Worm (Caenorhabditis elegans) whole organism, L1 larva: ENCODE measurements around the gene ech-3.
A peak's percentile ranks its signal among the peaks of the same experiment; 100 is the strongest.

ENCODE experiments used
- C34B4.2 ChIP-seq: sonication (generic microtip); optimal IDR thresholded peaks from 2 replicates; lab custom pipeline; 2017; ENCODE audit warnings: mild to moderate bottlenecking, missing genetic modification characterization, missing compliant biosample characterization
- ama-1 ChIP-seq: fragments of 150-350 bp; optimal IDR thresholded peaks from 2 replicates; lab custom pipeline; 2014
- blmp-1 ChIP-seq: fragments of 150-350 bp; optimal IDR thresholded peaks from 2 replicates; lab custom pipeline; 2014; ENCODE audit warnings: missing biosample characterization, missing genetic modification characterization
- ceh-82 ChIP-seq, 3 experiments: fragments of 150-350 bp in 1 of 3; sonication (generic microtip) in 2 of 3; optimal IDR thresholded peaks; 2 replicates each; lab custom pipeline; 2014 to 2017; ENCODE audit warnings: missing biosample characterization in 3 of 3, missing genetic modification characterization in 3 of 3
- ceh-88 ChIP-seq: fragments of 200-800 bp; sonication (Bioruptor generic); IDR thresholded peaks from 2 replicates; pipeline ENCODE4 v1.3.6; 2022; ENCODE audit warnings: missing genetic modification characterization, missing compliant biosample characterization
- ceh-90 ChIP-seq: sonication (generic microtip); optimal IDR thresholded peaks from 2 replicates; lab custom pipeline; 2016; ENCODE audit warnings: missing genetic modification characterization, missing compliant biosample characterization
- dsc-1 ChIP-seq: sonication (generic microtip); optimal IDR thresholded peaks from 2 replicates; lab custom pipeline; 2016; ENCODE audit warnings: mild to moderate bottlenecking, missing genetic modification characterization, missing compliant biosample characterization
- efl-1 ChIP-seq, 4 experiments: fragments of 150-350 bp; optimal IDR thresholded peaks in 3 of 4; peaks in 1 of 4; 1 replicate in 1 of 4; 2 replicates in 3 of 4; lab custom pipeline; 2014; ENCODE audit warnings: missing biosample characterization in 2 of 4, missing genetic modification characterization in 2 of 4, missing genetic modification reagents in 2 of 4
- efl-3 ChIP-seq: fragments of 200-800 bp; sonication (Bioruptor generic); optimal IDR thresholded peaks from 2 replicates; lab custom pipeline; 2018; ENCODE audit warnings: mild to moderate bottlenecking, missing genetic modification characterization, missing compliant biosample characterization
- egl-13 ChIP-seq: sonication (generic microtip); optimal IDR thresholded peaks from 2 replicates; lab custom pipeline; 2016; ENCODE audit warnings: missing genotype, missing genetic modification reagents, missing genetic modification characterization, missing compliant biosample characterization
- elt-2 ChIP-seq: sonication (generic microtip); optimal IDR thresholded peaks from 2 replicates; lab custom pipeline; 2016; ENCODE audit warnings: missing genetic modification characterization, mild to moderate bottlenecking, inconsistent platforms, missing compliant biosample characterization, missing genetic modification reagents
- elt-3 ChIP-seq, 6 experiments: fragments of 150-350 bp in 1 of 6; sonication (generic microtip); optimal IDR thresholded peaks; 2 replicates each; lab custom pipeline; 2017 to 2018; ENCODE audit warnings: missing biosample characterization in 6 of 6, missing genetic modification characterization in 6 of 6, inconsistent platforms in 1 of 6
- fos-1 ChIP-seq: fragments of 150-350 bp; optimal IDR thresholded peaks from 2 replicates; lab custom pipeline; 2014; ENCODE audit warnings: missing biosample characterization, missing genetic modification characterization
- grh-1 ChIP-seq: fragments of 200-800 bp; sonication (Bioruptor generic); IDR thresholded peaks from 2 replicates; pipeline ENCODE4 v1.3.6; 2022; ENCODE audit warnings: missing genetic modification reagents, missing genetic modification characterization, missing compliant biosample characterization
- hpl-2 ChIP-seq: fragments of 150-350 bp; optimal IDR thresholded peaks from 2 replicates; lab custom pipeline; 2014; ENCODE audit warnings: missing biosample characterization, missing genetic modification reagents, missing genetic modification characterization
- jun-1 ChIP-seq: fragments of 150-350 bp; optimal IDR thresholded peaks from 2 replicates; lab custom pipeline; 2014; ENCODE audit warnings: missing biosample characterization, missing genetic modification reagents, missing genetic modification characterization
- lin-13 ChIP-seq: fragments of 150-350 bp; optimal IDR thresholded peaks from 2 replicates; lab custom pipeline; 2014; ENCODE audit warnings: missing biosample characterization, missing genetic modification reagents, missing genetic modification characterization
- lin-14 ChIP-seq: fragments of 200-800 bp; sonication (Bioruptor generic); optimal IDR thresholded peaks from 2 replicates; lab custom pipeline; 2018; ENCODE audit warnings: mild to moderate bottlenecking, missing genetic modification characterization, moderate library complexity, missing compliant biosample characterization
- lin-15B ChIP-seq: fragments of 150-350 bp; sonication (generic microtip); optimal IDR thresholded peaks from 3 replicates; lab custom pipeline; 2014; ENCODE audit warnings: missing biosample characterization, missing genetic modification characterization
- lin-35 ChIP-seq, 2 experiments: fragments of 150-350 bp; optimal IDR thresholded peaks; 2 replicates each; lab custom pipeline; 2014; ENCODE audit warnings: missing biosample characterization in 2 of 2, missing genetic modification characterization in 2 of 2, missing genetic modification reagents in 2 of 2
- mef-2 ChIP-seq: fragments of 150-350 bp; optimal IDR thresholded peaks from 2 replicates; lab custom pipeline; 2014; ENCODE audit warnings: missing biosample characterization, missing genetic modification characterization
- mep-1 ChIP-seq: fragments of 150-350 bp; optimal IDR thresholded peaks from 2 replicates; lab custom pipeline; 2014; ENCODE audit warnings: missing biosample characterization, missing genetic modification characterization
- nhr-20 ChIP-seq: sonication (generic microtip); optimal IDR thresholded peaks from 2 replicates; lab custom pipeline; 2016; ENCODE audit warnings: mild to moderate bottlenecking, missing genetic modification characterization, missing compliant biosample characterization
- nhr-28 ChIP-seq: fragments of 150-350 bp; optimal IDR thresholded peaks from 2 replicates; lab custom pipeline; 2014; ENCODE audit warnings: missing biosample characterization, missing genetic modification characterization
- nhr-47 ChIP-seq: sonication (generic microtip); optimal IDR thresholded peaks from 2 replicates; lab custom pipeline; 2016; ENCODE audit warnings: mild to moderate bottlenecking, missing genetic modification characterization, moderate library complexity, missing compliant biosample characterization
- nhr-71 ChIP-seq: sonication (generic microtip); optimal IDR thresholded peaks from 2 replicates; lab custom pipeline; 2016; ENCODE audit warnings: mild to moderate bottlenecking, missing genetic modification characterization, moderate library complexity, missing compliant biosample characterization
- nhr-77 ChIP-seq: fragments of 150-350 bp; optimal IDR thresholded peaks from 2 replicates; lab custom pipeline; 2014; ENCODE audit warnings: missing biosample characterization, missing genetic modification characterization
- nhr-84 ChIP-seq: sonication (generic microtip); optimal IDR thresholded peaks from 2 replicates; lab custom pipeline; 2017; ENCODE audit warnings: missing biosample characterization, missing genetic modification characterization
- nhr-85 ChIP-seq: sonication (generic microtip); peaks from one replicate; lab custom pipeline; 2016; ENCODE audit warnings: missing genetic modification characterization, inconsistent platforms, missing compliant biosample characterization
- nhr-90 ChIP-seq: sonication (generic microtip); optimal IDR thresholded peaks from 2 replicates; lab custom pipeline; 2016; ENCODE audit warnings: mild to moderate bottlenecking, missing genetic modification characterization, missing compliant biosample characterization; ENCODE audit not compliant: poor library complexity
- rnt-1 ChIP-seq: sonication (generic microtip); optimal IDR thresholded peaks from 2 replicates; lab custom pipeline; 2016; ENCODE audit warnings: mild to moderate bottlenecking, missing genetic modification characterization, moderate library complexity, missing compliant biosample characterization
- snu-23 ChIP-seq: sonication (generic microtip); optimal IDR thresholded peaks from 2 replicates; lab custom pipeline; 2016; ENCODE audit warnings: missing genetic modification characterization, missing compliant biosample characterization
- sox-4 ChIP-seq: sonication (generic microtip); optimal IDR thresholded peaks from 2 replicates; lab custom pipeline; 2016; ENCODE audit warnings: missing genetic modification characterization, missing compliant biosample characterization
- sup-37 ChIP-seq: fragments of 200-800 bp; sonication (Bioruptor generic); optimal IDR thresholded peaks from 2 replicates; lab custom pipeline; 2018; ENCODE audit warnings: mild to moderate bottlenecking, missing genetic modification characterization, missing compliant biosample characterization
- swsn-7 ChIP-seq: sonication (generic microtip); optimal IDR thresholded peaks from 2 replicates; lab custom pipeline; 2016; ENCODE audit warnings: missing genetic modification characterization, missing compliant biosample characterization
- tbx-2 ChIP-seq: sonication (generic microtip); optimal IDR thresholded peaks from 2 replicates; lab custom pipeline; 2016; ENCODE audit warnings: missing genetic modification characterization, missing compliant biosample characterization
- unc-130 ChIP-seq: fragments of 150-350 bp; optimal IDR thresholded peaks from 2 replicates; lab custom pipeline; 2017; ENCODE audit warnings: missing biosample characterization, missing genetic modification characterization, inconsistent platforms
- unc-30 ChIP-seq: sonication (generic microtip); optimal IDR thresholded peaks from 2 replicates; lab custom pipeline; 2017; ENCODE audit warnings: missing biosample characterization, missing genetic modification characterization
- vab-15 ChIP-seq: sonication (generic microtip); optimal IDR thresholded peaks from 2 replicates; lab custom pipeline; 2017; ENCODE audit warnings: missing genotype, mild to moderate bottlenecking, missing genetic modification characterization, missing compliant biosample characterization
- zag-1 ChIP-seq: fragments of 150-350 bp; optimal IDR thresholded peaks from 2 replicates; lab custom pipeline; 2014; ENCODE audit warnings: missing biosample characterization, missing genetic modification characterization

The ech-3 gene

ce11 chrV:7983381-7984052 is 38.5 kb upstream of the ech-3 start, which contains the start of the genes natb-1 and abhd-12 (continued):
- TF ChIP-seq blmp-1 (peak; percentile 64), nhr-77 (no peak), egl-13 (tag; lab: Kevin White, UChicago) (no peak), zag-1 (tag; lab: Kevin White, UChicago) (no peak), nhr-84 (no peak), nhr-47 (peak; percentile 52), efl-1 (optimal IDR thresholded peaks at IDR 0.05; lab: Kevin White, UChicago) (peak; percentile 39 to 43), efl-1 (GFP tag; optimal IDR thresholded peaks at IDR 0.05 in 1 of 2; lab: Kevin White, UChicago) (peak; percentile 59 to 94), ama-1 (lab: Kevin White, UChicago) (no peak), unc-130 (peak; percentile 57), nhr-28 (tag; lab: Kevin White, UChicago) (no peak), nhr-90 (tag; lab: Kevin White, UChicago) (no peak), sox-4 (tag; lab: Kevin White, UChicago) (no peak), grh-1 (GFP tag; lab: Robert Waterston, UW) (no peak), elt-3 (tag; optimal IDR thresholded peaks at IDR 0.05; lab: Kevin White, UChicago) (peak in 1 of 6 experiments; percentile 15), sup-37 (GFP tag; lab: Kevin White, UChicago) (no peak), dsc-1 (tag; lab: Kevin White, UChicago) (no peak), nhr-71 (tag; lab: Kevin White, UChicago) (peak; percentile 47), efl-3 (GFP tag; lab: Kevin White, UChicago) (no peak), tbx-2 (tag; lab: Kevin White, UChicago) (peak; percentile 19), lin-13 (GFP tag; lab: Kevin White, UChicago) (no peak)

ce11 chrV:7985860-7986259 is 36.2 kb upstream of the ech-3 start, which contains the start of gene Y97E10AL.1:
TSS of gene Y97E10AL.1 (plus strand) at chrV:7986160.
- TF ChIP-seq lin-15B (no peak), swsn-7 (no peak), nhr-20 (tag; lab: Kevin White, UChicago) (no peak), efl-1 (optimal IDR thresholded peaks at IDR 0.05; lab: Kevin White, UChicago) (no peak), efl-1 (GFP tag; optimal IDR thresholded peaks at IDR 0.05 in 1 of 2; lab: Kevin White, UChicago) (no peak), mef-2 (no peak), lin-14 (GFP tag; lab: Kevin White, UChicago) (no peak)

ce11 chrV:7994570-7994969 is 27.4 kb upstream of the ech-3 start, which contains the start of gene ceh-76:
TSS of gene ceh-76 (minus strand) at chrV:7994670.
- TF ChIP-seq jun-1 (tag; lab: Kevin White, UChicago) (no peak), ceh-88 (GFP tag; lab: Robert Waterston, UW) (no peak), grh-1 (GFP tag; lab: Robert Waterston, UW) (no peak), vab-15 (tag; lab: Kevin White, UChicago) (no peak), ceh-82 (tag; optimal IDR thresholded peaks at IDR 0.05; lab: Kevin White, UChicago) (no peak), rnt-1 (tag; lab: Kevin White, UChicago) (no peak)

ce11 chrV:7995165-7995564 is 26.9 kb upstream of the ech-3 start:
- TF ChIP-seq efl-3 (GFP tag; lab: Kevin White, UChicago) (no peak), ceh-90 (no peak), nhr-85 (no peak), C34B4.2 (tag; lab: Kevin White, UChicago) (no peak), lin-35 (GFP tag; optimal IDR thresholded peaks at IDR 0.05; lab: Kevin White, UChicago) (no peak), vab-15 (tag; lab: Kevin White, UChicago) (no peak), hpl-2 (GFP tag; lab: Kevin White, UChicago) (no peak), lin-15B (no peak), sup-37 (GFP tag; lab: Kevin White, UChicago) (no peak), unc-30 (tag; lab: Kevin White, UChicago) (no peak), elt-2 (no peak), rnt-1 (tag; lab: Kevin White, UChicago) (no peak), snu-23 (no peak), mep-1 (no peak), jun-1 (tag; lab: Kevin White, UChicago) (no peak), lin-14 (GFP tag; lab: Kevin White, UChicago) (no peak), fos-1 (tag; lab: Kevin White, UChicago) (no peak)
